Worm (Caenorhabditis elegans) whole organism, young adult: Measurements from ENCODE around the gene acr-23.

Experiments
- B0019.2 ChIP-seq: fragments of 200-800 bp; sonication (Bioruptor generic); conservative IDR thresholded peaks from 2 replicates; pipeline ENCODE4 v1.3.6; 2022; ENCODE audit warnings: missing genetic modification reagents, missing genetic modification characterization, missing compliant biosample characterization
- B0336.3 ChIP-seq: fragments of 200-800 bp; sonication (Bioruptor generic); IDR thresholded peaks from 2 replicates; pipeline ENCODE4 v1.3.6; 2022; ENCODE audit warnings: missing genetic modification characterization, missing compliant biosample characterization
- C06A6.2 ChIP-seq: fragments of 200-800 bp; sonication (Bioruptor generic); conservative IDR thresholded peaks from 2 replicates; pipeline ENCODE4 v1.3.6; 2022; ENCODE audit warnings: missing genetic modification characterization, missing compliant biosample characterization
- F22D6.2 ChIP-seq: sonication (generic microtip); optimal IDR thresholded peaks from 2 replicates; lab custom pipeline; 2016; ENCODE audit warnings: mild to moderate bottlenecking, missing genetic modification characterization, missing compliant biosample characterization
- F23B12.7 ChIP-seq: sonication (generic microtip); optimal IDR thresholded peaks from 2 replicates; lab custom pipeline; 2017; ENCODE audit warnings: missing genetic modification characterization, mild to moderate bottlenecking, missing compliant biosample characterization, antibody characterized with exemption, moderate library complexity; ENCODE audit not compliant: insufficient read depth
- F39B2.1 ChIP-seq: fragments of 200-800 bp; sonication (Bioruptor generic); IDR thresholded peaks from 2 replicates; pipeline ENCODE4 v1.3.6; 2022; ENCODE audit warnings: missing genetic modification reagents, missing genetic modification characterization, missing compliant biosample characterization
- F49E8.2 ChIP-seq: sonication (generic microtip); optimal IDR thresholded peaks from 3 replicates; lab custom pipeline; 2017; ENCODE audit warnings: missing genetic modification characterization, mild to moderate bottlenecking, missing compliant biosample characterization, antibody characterized with exemption, moderate library complexity; ENCODE audit not compliant: insufficient read depth
- F52B5.7 ChIP-seq: sonication (generic microtip); optimal IDR thresholded peaks from 2 replicates; lab custom pipeline; 2016; ENCODE audit warnings: mild to moderate bottlenecking, missing genetic modification characterization, missing compliant biosample characterization
- F55B11.4 ChIP-seq: sonication (generic microtip); optimal IDR thresholded peaks from 2 replicates; lab custom pipeline; 2016; ENCODE audit warnings: missing compliant biosample characterization, missing genetic modification characterization, borderline replicate concordance; ENCODE audit not compliant: insufficient read depth
- K11D2.4 ChIP-seq: fragments of 200-800 bp; sonication (Bioruptor generic); IDR thresholded peaks from 2 replicates; pipeline ENCODE4 v1.3.6; 2022; ENCODE audit warnings: missing genetic modification reagents, missing genetic modification characterization, missing compliant biosample characterization
- T07F8.4 ChIP-seq: sonication (generic microtip); optimal IDR thresholded peaks from 2 replicates; lab custom pipeline; 2016; ENCODE audit warnings: mild to moderate bottlenecking, missing genetic modification characterization, moderate library complexity, missing compliant biosample characterization
- ZK185.1 ChIP-seq: sonication (generic microtip); optimal IDR thresholded peaks from 2 replicates; lab custom pipeline; 2016; ENCODE audit warnings: mild to moderate bottlenecking, missing genetic modification characterization, missing compliant biosample characterization; ENCODE audit not compliant: poor library complexity, severe bottlenecking
- akir-1 ChIP-seq: fragments of 200-800 bp; sonication (Bioruptor generic); optimal IDR thresholded peaks from 2 replicates; lab custom pipeline; 2018; ENCODE audit warnings: mild to moderate bottlenecking, missing genetic modification characterization, moderate library complexity, missing compliant biosample characterization
- aptf-2 ChIP-seq: fragments of 200-800 bp; sonication (Bioruptor generic); conservative IDR thresholded peaks from 2 replicates; pipeline ENCODE4 v1.3.6; 2022; ENCODE audit warnings: missing genetic modification reagents, missing genetic modification characterization, missing compliant biosample characterization
- athp-1 ChIP-seq: sonication (generic microtip); optimal IDR thresholded peaks from 2 replicates; lab custom pipeline; 2017; ENCODE audit warnings: mild to moderate bottlenecking, missing genetic modification characterization, missing compliant biosample characterization
- ceh-27 ChIP-seq: fragments of 200-800 bp; sonication (Bioruptor generic); optimal IDR thresholded peaks from 2 replicates; lab custom pipeline; 2018; ENCODE audit warnings: mild to moderate bottlenecking, missing genetic modification characterization, moderate library complexity, missing compliant biosample characterization
- chd-7 ChIP-seq: sonication (generic microtip); optimal IDR thresholded peaks from 2 replicates; lab custom pipeline; 2016; ENCODE audit warnings: mild to moderate bottlenecking, missing genetic modification characterization, moderate library complexity, missing compliant biosample characterization
- efl-1 ChIP-seq: fragments of 150-350 bp; optimal IDR thresholded peaks from 2 replicates; lab custom pipeline; 2014; ENCODE audit warnings: missing biosample characterization, missing genetic modification reagents, missing genetic modification characterization
- egl-18 ChIP-seq: fragments of 200-800 bp; sonication (Bioruptor generic); IDR thresholded peaks from 2 replicates; pipeline ENCODE4 v1.3.6; 2022; ENCODE audit warnings: missing genetic modification reagents, missing genetic modification characterization, missing compliant biosample characterization
- ekl-4 ChIP-seq: fragments of 200-800 bp; sonication (Bioruptor generic); IDR thresholded peaks from 2 replicates; pipeline ENCODE4 v1.3.6; 2022; ENCODE audit warnings: missing genetic modification reagents, missing genetic modification characterization, missing compliant biosample characterization
- fkh-3 ChIP-seq: sonication (generic microtip); optimal IDR thresholded peaks from 2 replicates; lab custom pipeline; 2016; ENCODE audit warnings: mild to moderate bottlenecking, missing genetic modification characterization, missing compliant biosample characterization
- him-1 ChIP-seq: sonication (generic microtip); optimal IDR thresholded peaks from 2 replicates; lab custom pipeline; 2016; ENCODE audit warnings: missing genotype, missing genetic modification reagents, missing genetic modification characterization, missing compliant biosample characterization
- hlh-26 ChIP-seq: fragments of 200-800 bp; sonication (Bioruptor generic); conservative IDR thresholded peaks from 2 replicates; pipeline ENCODE4 v1.3.6; 2022; ENCODE audit warnings: missing genetic modification reagents, missing genetic modification characterization, missing compliant biosample characterization
- hrde-1 ChIP-seq: sonication (generic microtip); optimal IDR thresholded peaks from 2 replicates; lab custom pipeline; 2016; ENCODE audit warnings: missing genetic modification characterization, mild to moderate bottlenecking, missing compliant biosample characterization, moderate library complexity, missing genotype, missing genetic modification reagents, borderline replicate concordance
- hsf-1 ChIP-seq: fragments of 200-800 bp; sonication (Bioruptor generic); IDR thresholded peaks from 2 replicates; pipeline ENCODE4 v1.3.6; 2022; ENCODE audit warnings: missing genetic modification reagents, missing genetic modification characterization, missing compliant biosample characterization
- lag-1 ChIP-seq: fragments of 200-800 bp; sonication (Bioruptor generic); IDR thresholded peaks from 2 replicates; pipeline ENCODE4 v1.3.6; 2022; ENCODE audit warnings: missing genetic modification reagents, missing genetic modification characterization, missing compliant biosample characterization
- lin-35 ChIP-seq, 3 experiments: fragments of 150-350 bp in 2 of 3; sonication (generic microtip) in 1 of 3; optimal IDR thresholded peaks; 2 replicates each; lab custom pipeline; 2014 to 2018; ENCODE audit warnings: missing biosample characterization in 3 of 3, missing genetic modification characterization in 3 of 3, missing genetic modification reagents in 3 of 3
- lin-54 ChIP-seq: fragments of 200-800 bp; sonication (Bioruptor generic); optimal IDR thresholded peaks from 2 replicates; lab custom pipeline; 2018; ENCODE audit warnings: mild to moderate bottlenecking, missing genetic modification characterization, missing compliant biosample characterization
- lsy-27 ChIP-seq: sonication (generic microtip); optimal IDR thresholded peaks from 2 replicates; lab custom pipeline; 2017; ENCODE audit warnings: missing genetic modification characterization, mild to moderate bottlenecking, missing compliant biosample characterization, antibody characterized with exemption, missing genotype, borderline replicate concordance; ENCODE audit not compliant: insufficient read depth
- madf-8 ChIP-seq: fragments of 200-800 bp; sonication (Bioruptor generic); conservative IDR thresholded peaks from 2 replicates; pipeline ENCODE4 v1.3.6; 2022; ENCODE audit warnings: missing genetic modification reagents, missing genetic modification characterization, missing compliant biosample characterization
- mel-28 ChIP-seq: sonication (generic microtip); optimal IDR thresholded peaks from 2 replicates; lab custom pipeline; 2016; ENCODE audit warnings: borderline replicate concordance, mild to moderate bottlenecking, missing genetic modification characterization, missing compliant biosample characterization
- nfya-1 ChIP-seq: sonication (generic microtip); optimal IDR thresholded peaks from 2 replicates; lab custom pipeline; 2017; ENCODE audit warnings: antibody characterized with exemption, missing compliant biosample characterization, missing genetic modification characterization, borderline replicate concordance; ENCODE audit not compliant: insufficient read depth
- nhr-179 ChIP-seq: sonication (generic microtip); optimal IDR thresholded peaks from 2 replicates; lab custom pipeline; 2016; ENCODE audit warnings: mild to moderate bottlenecking, missing genetic modification characterization, missing compliant biosample characterization
- nhr-27 ChIP-seq: fragments of 200-800 bp; sonication (Bioruptor generic); optimal IDR thresholded peaks from 2 replicates; lab custom pipeline; 2018; ENCODE audit warnings: mild to moderate bottlenecking, missing genetic modification characterization, moderate library complexity, missing compliant biosample characterization
- rcor-1 ChIP-seq: fragments of 200-800 bp; sonication (Bioruptor generic); IDR thresholded peaks from 2 replicates; pipeline ENCODE4 v1.3.6; 2022; ENCODE audit warnings: missing genetic modification reagents, missing genetic modification characterization, missing compliant biosample characterization
- rec-8 ChIP-seq, 2 experiments: sonication (generic microtip); optimal IDR thresholded peaks; 2 replicates each; lab custom pipeline; 2016; ENCODE audit warnings: mild to moderate bottlenecking in 2 of 2, missing genetic modification characterization in 2 of 2, missing genetic modification reagents in 2 of 2, missing genotype in 2 of 2, missing biosample characterization in 1 of 2, missing compliant biosample characterization in 1 of 2, moderate library complexity in 1 of 2
- sea-2 ChIP-seq: fragments of 200-800 bp; sonication (Bioruptor generic); IDR thresholded peaks from 2 replicates; pipeline ENCODE4 v1.3.6; 2022; ENCODE audit warnings: missing genetic modification characterization, missing compliant biosample characterization
- snpc-1.1 ChIP-seq: sonication (generic microtip); optimal IDR thresholded peaks from 2 replicates; lab custom pipeline; 2017; ENCODE audit warnings: missing genetic modification characterization, mild to moderate bottlenecking, missing compliant biosample characterization, antibody characterized with exemption, moderate library complexity, missing genotype, missing genetic modification reagents; ENCODE audit not compliant: insufficient read depth
- snpc-1.3 ChIP-seq: sonication (generic microtip); optimal IDR thresholded peaks from 2 replicates; lab custom pipeline; 2017; ENCODE audit warnings: missing genetic modification characterization, mild to moderate bottlenecking, missing compliant biosample characterization, antibody characterized with exemption, moderate library complexity, missing genotype, missing genetic modification reagents; ENCODE audit not compliant: insufficient read depth
- snpc-3.4 ChIP-seq: sonication (generic microtip); optimal IDR thresholded peaks from 2 replicates; lab custom pipeline; 2017; ENCODE audit warnings: missing genetic modification characterization, mild to moderate bottlenecking, missing compliant biosample characterization, antibody characterized with exemption, moderate library complexity, missing genotype, missing genetic modification reagents
- somi-1 ChIP-seq: fragments of 200-800 bp; sonication (Bioruptor generic); optimal IDR thresholded peaks from 2 replicates; lab custom pipeline; 2018; ENCODE audit warnings: mild to moderate bottlenecking, missing genetic modification characterization, missing compliant biosample characterization
- sptf-2 ChIP-seq: fragments of 200-800 bp; sonication (Bioruptor generic); optimal IDR thresholded peaks from 2 replicates; lab custom pipeline; 2018; ENCODE audit warnings: mild to moderate bottlenecking, missing genetic modification characterization, missing compliant biosample characterization
- tbp1 ChIP-seq: fragments of 200-800 bp; sonication (Bioruptor generic); optimal IDR thresholded peaks from 2 replicates; lab custom pipeline; 2018; ENCODE audit warnings: mild to moderate bottlenecking, missing genetic modification characterization, missing compliant biosample characterization
- unc-130 ChIP-seq: sonication (generic microtip); optimal IDR thresholded peaks from 2 replicates; lab custom pipeline; 2016; ENCODE audit warnings: missing genetic modification reagents, missing genetic modification characterization, missing compliant biosample characterization
- zim-3 ChIP-seq: sonication (generic microtip); optimal IDR thresholded peaks from 2 replicates; lab custom pipeline; 2017; ENCODE audit warnings: mild to moderate bottlenecking, missing genetic modification characterization, moderate library complexity, missing compliant biosample characterization
- ztf-25 ChIP-seq: fragments of 200-800 bp; sonication (Bioruptor generic); IDR thresholded peaks from 2 replicates; pipeline ENCODE4 v1.3.6; 2022; ENCODE audit warnings: missing genetic modification reagents, missing genetic modification characterization, missing compliant biosample characterization
- ztf-28 ChIP-seq: fragments of 200-800 bp; sonication (Bioruptor generic); IDR thresholded peaks from 2 replicates; pipeline ENCODE4 v1.3.6; 2022; ENCODE audit warnings: missing genetic modification reagents, missing genetic modification characterization, missing compliant biosample characterization

acr-23 gene

ce11 chrV:3697071-3697470 is 37.7 kb upstream of the acr-23 start (continued):
- TF ChIP-seq nfya-1 (no peak), sea-2 (GFP tag; lab: Robert Waterston, UW) (no peak), unc-130 (GFP tag; lab: Kevin White, UChicago) (no peak), zim-3 (tag; lab: Kevin White, UChicago) (no peak), sptf-2 (GFP tag; lab: Kevin White, UChicago) (no peak), ZK185.1 (tag; lab: Kevin White, UChicago) (no peak), F23B12.7 (tag; lab: Kevin White, UChicago) (no peak), F22D6.2 (tag; lab: Kevin White, UChicago) (no peak), C06A6.2 (no peak), athp-1 (tag; lab: Kevin White, UChicago) (no peak), tbp1 (peak; percentile 41), him-1 (tag; lab: Kevin White, UChicago) (no peak), ekl-4 (GFP tag; lab: Robert Waterston, UW) (no peak), somi-1 (GFP tag; lab: Kevin White, UChicago) (no peak), F55B11.4 (tag; lab: Kevin White, UChicago) (no peak), ztf-28 (no peak), egl-18 (GFP tag; lab: Robert Waterston, UW) (no peak), rcor-1 (no peak), F39B2.1 (GFP tag; lab: Robert Waterston, UW) (no peak), fkh-3 (tag; lab: Kevin White, UChicago) (no peak), F49E8.2 (tag; lab: Kevin White, UChicago) (no peak), rec-8 (tag; optimal IDR thresholded peaks at IDR 0.05; lab: Kevin White, UChicago) (no peak), F52B5.7 (tag; lab: Kevin White, UChicago) (no peak), snpc-1.3 (tag; lab: Kevin White, UChicago) (no peak), snpc-3.4 (tag; lab: Kevin White, UChicago) (no peak), nhr-27 (tag; lab: Kevin White, UChicago) (no peak), madf-8 (GFP tag; lab: Robert Waterston, UW) (no peak), lin-54 (peak; percentile 5), B0336.3 (GFP tag; lab: Robert Waterston, UW) (no peak), efl-1 (GFP tag; lab: Kevin White, UChicago) (no peak), K11D2.4 (GFP tag; lab: Robert Waterston, UW) (no peak), hrde-1 (tag; lab: Kevin White, UChicago) (no peak), aptf-2 (GFP tag; lab: Robert Waterston, UW) (no peak), chd-7 (peak; percentile 3), hsf-1 (no peak), ztf-25 (GFP tag; lab: Robert Waterston, UW) (no peak), lin-35 (GFP tag; optimal IDR thresholded peaks at IDR 0.05; lab: Kevin White, UChicago) (no peak), lag-1 (GFP tag; lab: Robert Waterston, UW) (no peak), lsy-27 (tag; lab: Kevin White, UChicago) (no peak), ceh-27 (GFP tag; lab: Kevin White, UChicago) (no peak), B0019.2 (GFP tag; lab: Robert Waterston, UW) (no peak), mel-28 (tag; lab: Kevin White, UChicago) (no peak), snpc-1.1 (tag; lab: Kevin White, UChicago) (no peak), hlh-26 (GFP tag; lab: Robert Waterston, UW) (no peak), T07F8.4 (tag; lab: Kevin White, UChicago) (no peak), akir-1 (GFP tag; lab: Kevin White, UChicago) (no peak), nhr-179 (no peak)
